Fruit fly (Drosophila melanogaster) whole organism, wandering third instar larva: ENCODE results near the gene Muc12Ea.

Experiments used
- CG9705 ChIP-seq: fragments of 200-800 bp; sonication (Bioruptor generic); optimal IDR thresholded peaks from 2 replicates; lab custom pipeline; 2018; ENCODE audit warnings: missing biosample characterization, mild to moderate bottlenecking, missing genetic modification characterization
- CrebA ChIP-seq: fragments of 200-800 bp; sonication (Bioruptor generic); optimal IDR thresholded peaks from 2 replicates; lab custom pipeline; 2016; ENCODE audit warnings: missing biosample characterization, mild to moderate bottlenecking, missing genetic modification characterization, borderline replicate concordance
- Hnf4 ChIP-seq: fragments of 200-800 bp; sonication (Bioruptor generic); optimal IDR thresholded peaks from 2 replicates; lab custom pipeline; 2016; ENCODE audit warnings: missing biosample characterization, mild to moderate bottlenecking, missing genetic modification characterization
- Jra ChIP-seq: sonication (Bioruptor generic); optimal IDR thresholded peaks from 2 replicates; lab custom pipeline; 2016; ENCODE audit warnings: missing biosample characterization, missing genetic modification characterization
- N ChIP-seq: fragments of >200 bp; optimal IDR thresholded peaks from 2 replicates; lab custom pipeline; 2018; ENCODE audit warnings: missing biosample characterization, missing external identifiers, missing genetic modification characterization
- OdsH ChIP-seq: fragments of 200-800 bp; sonication (Bioruptor generic); optimal IDR thresholded peaks from 2 replicates; lab custom pipeline; 2016; ENCODE audit warnings: missing biosample characterization, mild to moderate bottlenecking, missing genetic modification characterization
- foxo ChIP-seq, 2 experiments: fragments of 200-800 bp; sonication (Bioruptor generic); optimal IDR thresholded peaks; 2 replicates in 1 of 2; 3 replicates in 1 of 2; lab custom pipeline; 2016 to 2017; ENCODE audit warnings: missing biosample characterization in 2 of 2, missing genetic modification characterization in 2 of 2
- h ChIP-seq: fragments of 200-800 bp; sonication (Bioruptor generic); optimal IDR thresholded peaks from 3 replicates; lab custom pipeline; 2016; ENCODE audit warnings: missing biosample characterization, mild to moderate bottlenecking, missing genetic modification characterization
- jim ChIP-seq: fragments of 175-275, 200-325 bp; sonication (Bioruptor generic); optimal IDR thresholded peaks from 2 replicates; lab custom pipeline; 2016; ENCODE audit warnings: missing biosample characterization, mild to moderate bottlenecking, missing genetic modification characterization
- pan ChIP-seq: fragments of >200 bp; optimal IDR thresholded peaks from 2 replicates; lab custom pipeline; 2017
- usp ChIP-seq: fragments of >200 bp; optimal IDR thresholded peaks from 2 replicates; lab custom pipeline; 2017; ENCODE audit warnings: missing biosample characterization, missing genetic modification characterization

DNA sequence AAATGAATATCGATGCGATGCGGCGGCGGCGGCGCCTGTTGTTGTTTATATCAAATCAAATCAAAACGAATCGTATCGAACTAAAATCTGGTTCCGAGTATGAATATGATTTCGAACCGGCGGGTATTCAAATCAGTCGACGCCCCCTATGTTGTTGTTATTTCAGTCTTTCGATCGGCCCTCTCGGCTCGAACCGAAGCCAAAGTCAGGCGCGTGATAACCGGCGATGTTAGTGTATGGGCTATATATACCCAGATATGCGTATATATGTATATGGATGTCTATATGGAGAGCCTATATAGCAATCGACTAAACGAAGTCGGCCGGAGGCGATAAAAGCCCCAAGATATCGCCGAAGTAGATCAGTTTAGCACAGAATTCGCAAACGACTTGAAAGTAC, 16.7 kb upstream of the Muc12Ea start, which contains the start of the genes CG46317 and Tat:
- TF ChIP-seq Jra (GFP tag; lab: Kevin White, UChicago) (no peak), N (GFP tag; lab: Kevin White, UChicago) (no peak), jim (GFP tag; lab: Kevin White, UChicago) (no peak), usp (GFP tag; lab: Kevin White, UChicago) (no peak), CG9705 (GFP tag; lab: Kevin White, UChicago) (no peak), pan (no peak), CrebA (GFP tag; lab: Kevin White, UChicago) (no peak), foxo (GFP tag; optimal IDR thresholded peaks at IDR 0.05; lab: Kevin White, UChicago) (no peak), Hnf4 (GFP tag; lab: Kevin White, UChicago) (no peak), OdsH (no peak), h (GFP tag; lab: Kevin White, UChicago) (no peak)
